Fruit fly (Drosophila melanogaster): ENCODE measurements around the gene Jon25Bii.
A peak's percentile ranks its signal among the peaks of the same experiment; 100 is the strongest.

The Jon25Bii gene

dm6 chr2L:5000287-5000871 is 47.4 kb upstream of the Jon25Bii start (continued):
- TF ChIP-seq twi (tag; optimal IDR thresholded peaks at IDR 0.05) (peak; percentile 89), rib (GFP tag; IDR thresholded peaks at IDR 0.05) (peak; percentile 25; the same call in 1 of the 2 replicates), CG8924 (tag; optimal IDR thresholded peaks at IDR 0.05) (peak; percentile 93), Atf6 (GFP tag; IDR thresholded peaks at IDR 0.05) (peak; percentile 77), slbo (GFP tag; IDR thresholded peaks at IDR 0.05) (peak; percentile 86), CG8765 (GFP tag; IDR thresholded peaks at IDR 0.05) (peak; percentile 71), CG12942 (GFP tag; optimal IDR thresholded peaks at IDR 0.05) (peak; percentile 54), disco-r (GFP tag; optimal IDR thresholded peaks at IDR 0.05) (peak; percentile 69), Bdp1 (GFP tag; optimal IDR thresholded peaks at IDR 0.05) (peak; percentile 48), pita (GFP tag; optimal IDR thresholded peaks at IDR 0.05) (no peak), crp (GFP tag; optimal IDR thresholded peaks at IDR 0.05) (peak in 1 of 2 experiments; percentile 21), MESR4 (GFP tag; optimal IDR thresholded peaks at IDR 0.05) (peak; percentile 11), ken (GFP tag; IDR thresholded peaks at IDR 0.05) (peak; percentile 51; the same call in 2 of the 3 replicates), CG2875 (GFP tag; optimal IDR thresholded peaks at IDR 0.05) (peak; percentile 52), psq (GFP tag; optimal IDR thresholded peaks at IDR 0.05) (peak; percentile 60), CG17829 (tag; optimal IDR thresholded peaks at IDR 0.05) (peak; percentile 92), lab (GFP tag; optimal IDR thresholded peaks at IDR 0.05) (peak; percentile 85), corto (GFP tag; optimal IDR thresholded peaks at IDR 0.05) (peak; percentile 69), CG1529 (GFP tag; optimal IDR thresholded peaks at IDR 0.05) (peak; percentile 83), CG1603 (tag; optimal IDR thresholded peaks at IDR 0.05) (peak; percentile 42), crol (GFP tag; IDR thresholded peaks at IDR 0.05) (no peak), CG2199 (GFP tag; IDR thresholded peaks at IDR 0.05) (peak; percentile 7; the same call in 1 of the 3 replicates), Ets97D (GFP tag; optimal IDR thresholded peaks at IDR 0.05) (peak; percentile 16), E2f1 (GFP tag; IDR thresholded peaks at IDR 0.05) (peak; percentile 66), Hmr (GFP tag; optimal IDR thresholded peaks at IDR 0.05) (peak; percentile 87), CG31224 (GFP tag; IDR thresholded peaks at IDR 0.05) (peak; percentile 70), sim (GFP tag; IDR thresholded peaks at IDR 0.05) (peak; percentile 50; the same call in 1 of the 2 replicates), CG5245 (GFP tag; optimal IDR thresholded peaks at IDR 0.05) (peak; percentile 56), Med (GFP tag) (peak; percentile 95), NC2β (GFP tag; optimal IDR thresholded peaks at IDR 0.05) (peak; percentile 86), CG11696 (GFP tag; IDR thresholded peaks at IDR 0.05) (peak; percentile 99), CG12219 (GFP tag; optimal IDR thresholded peaks at IDR 0.05) (peak; percentile 64), Optix (GFP tag; IDR thresholded peaks at IDR 0.05) (peak; percentile 56; the same call in 2 of the 3 replicates), danr (GFP tag; IDR thresholded peaks at IDR 0.05) (peak; percentile 76), Ada2b (GFP tag; IDR thresholded peaks at IDR 0.05) (peak; percentile 84), hth (optimal IDR thresholded peaks at IDR 0.05) (no peak), CG34422 (GFP tag; IDR thresholded peaks at IDR 0.05) (peak; percentile 75; the same call in 2 of the 3 replicates), btn (GFP tag; optimal IDR thresholded peaks at IDR 0.05) (no peak), nmo (GFP tag; optimal IDR thresholded peaks at IDR 0.05) (peak; percentile 86), sna (GFP tag; IDR thresholded peaks at IDR 0.05; ENCODE audit: partially characterized antibody) (no peak), BEAF-32 (GFP tag; optimal IDR thresholded peaks at IDR 0.05) (no peak), org-1 (GFP tag; optimal IDR thresholded peaks at IDR 0.05) (peak; percentile 78), CG33213 (GFP tag; optimal IDR thresholded peaks at IDR 0.05) (peak; percentile 65), tio (GFP tag; optimal IDR thresholded peaks at IDR 0.05) (peak; percentile 85), CG13775 (GFP tag; optimal IDR thresholded peaks at IDR 0.05) (peak; percentile 80), CG17385 (GFP tag; optimal IDR thresholded peaks at IDR 0.05) (peak; percentile 78), CG10366 (GFP tag; IDR thresholded peaks at IDR 0.05) (peak; percentile 75), H2.0 (GFP tag; IDR thresholded peaks at IDR 0.05) (peak; percentile 62), CG6654 (GFP tag; optimal IDR thresholded peaks at IDR 0.05) (peak; percentile 54), ase (GFP tag; IDR thresholded peaks at IDR 0.05) (peak; percentile 48; the same call in 2 of the 3 replicates), CG4820 (GFP tag; optimal IDR thresholded peaks at IDR 0.05) (peak; percentile 73)

Data from whole organism, embryonic.